Worm (Caenorhabditis elegans) whole organism, L4 larva: ENCODE measurements around the gene F49H6.15.

ENCODE experiments used
- F10B5.3 ChIP-seq: sonication (generic microtip); optimal IDR thresholded peaks from 2 replicates; lab custom pipeline; 2016; ENCODE audit warnings: mild to moderate bottlenecking, missing genetic modification characterization, missing compliant biosample characterization
- F26F4.8 ChIP-seq: fragments of 200-800 bp; sonication (Bioruptor generic); conservative IDR thresholded peaks from 2 replicates; pipeline ENCODE4 v1.3.6; 2022; ENCODE audit warnings: missing genetic modification characterization, missing compliant biosample characterization
- F37D6.2 ChIP-seq: sonication (generic microtip); optimal IDR thresholded peaks from 2 replicates; lab custom pipeline; 2016; ENCODE audit warnings: mild to moderate bottlenecking, missing genetic modification characterization, missing compliant biosample characterization
- R02D3.7 ChIP-seq: fragments of 150-350 bp; sonication (generic microtip); optimal IDR thresholded peaks from 3 replicates; lab custom pipeline; 2014; ENCODE audit warnings: missing biosample characterization, missing genetic modification characterization
- ZK546.5 ChIP-seq, 2 experiments: sonication (generic microtip); optimal IDR thresholded peaks; 2 replicates each; lab custom pipeline; 2017; ENCODE audit warnings: missing biosample characterization in 2 of 2, missing genetic modification characterization in 2 of 2
- aha-1 ChIP-seq: fragments of 150-350 bp; peaks from one replicate; lab custom pipeline; 2014; ENCODE audit warnings: missing biosample characterization, missing genetic modification characterization
- ceh-20 ChIP-seq: fragments of 200-800 bp; sonication (Bioruptor generic); IDR thresholded peaks from 2 replicates; pipeline ENCODE4 v1.3.6; 2022; ENCODE audit warnings: missing genetic modification reagents, missing genetic modification characterization, missing compliant biosample characterization
- ceh-32 ChIP-seq: sonication (generic microtip); optimal IDR thresholded peaks from 2 replicates; lab custom pipeline; 2016; ENCODE audit warnings: mild to moderate bottlenecking, missing genetic modification characterization, missing compliant biosample characterization; ENCODE audit not compliant: poor library complexity
- daf-12 ChIP-seq: fragments of 150-350 bp; optimal IDR thresholded peaks from 2 replicates; lab custom pipeline; 2014; ENCODE audit warnings: missing biosample characterization, missing genetic modification reagents, missing genetic modification characterization
- dmd-6 ChIP-seq: fragments of 200-800 bp; sonication (Bioruptor generic); IDR thresholded peaks from 2 replicates; pipeline ENCODE4 v1.3.6; 2022; ENCODE audit warnings: missing genetic modification reagents, missing genetic modification characterization, missing compliant biosample characterization
- dpl-1 ChIP-seq: fragments of 150-350 bp; optimal IDR thresholded peaks from 2 replicates; lab custom pipeline; 2014; ENCODE audit warnings: missing biosample characterization, missing genetic modification reagents, missing genetic modification characterization
- egl-43 ChIP-seq: fragments of 200-800 bp; sonication (Bioruptor generic); IDR thresholded peaks from 2 replicates; pipeline ENCODE4 v1.3.6; 2022; ENCODE audit warnings: missing genetic modification reagents, missing genetic modification characterization, missing compliant biosample characterization
- gei-8 ChIP-seq: fragments of 200-800 bp; sonication (Bioruptor generic); optimal IDR thresholded peaks from 2 replicates; lab custom pipeline; 2018; ENCODE audit warnings: mild to moderate bottlenecking, missing genetic modification characterization, missing compliant biosample characterization
- hif-1 ChIP-seq, 2 experiments: sonication (generic microtip); optimal IDR thresholded peaks; 2 replicates each; lab custom pipeline; 2016 to 2017; ENCODE audit warnings: missing compliant biosample characterization in 2 of 2, missing genetic modification characterization in 2 of 2, missing genetic modification reagents in 2 of 2, missing genotype in 2 of 2, mild to moderate bottlenecking in 1 of 2
- lin-38 ChIP-seq: fragments of 200-800 bp; sonication (Bioruptor generic); IDR thresholded peaks from 2 replicates; pipeline ENCODE4 v1.3.6; 2022; ENCODE audit warnings: missing genetic modification reagents, missing genetic modification characterization, missing compliant biosample characterization
- madf-5 ChIP-seq, 2 experiments: fragments of 200-800 bp; sonication (Bioruptor generic); IDR thresholded peaks; 2 replicates each; pipeline ENCODE4 v1.3.6; 2022; ENCODE audit warnings: missing compliant biosample characterization in 2 of 2, missing genetic modification characterization in 2 of 2
- mdl-1 ChIP-seq, 2 experiments: fragments of 150-350 bp in 1 of 2; sonication (generic microtip) in 1 of 2; optimal IDR thresholded peaks; 2 replicates each; lab custom pipeline; 2014 to 2017; ENCODE audit warnings: missing biosample characterization in 2 of 2, missing genetic modification characterization in 2 of 2
- mdt-29 ChIP-seq: fragments of 200-800 bp; sonication (Bioruptor generic); IDR thresholded peaks from 2 replicates; pipeline ENCODE4 v1.3.6; 2022; ENCODE audit warnings: missing genetic modification reagents, missing genetic modification characterization, missing compliant biosample characterization
- mep-1 ChIP-seq: fragments of 150-350 bp; sonication (generic microtip); optimal IDR thresholded peaks from 3 replicates; lab custom pipeline; 2014; ENCODE audit warnings: missing biosample characterization, missing genetic modification characterization
- mxl-2 ChIP-seq: fragments of 200-800 bp; sonication (Bioruptor generic); conservative IDR thresholded peaks from 2 replicates; pipeline ENCODE4 v1.3.6; 2022; ENCODE audit warnings: missing genetic modification reagents, missing genetic modification characterization, missing compliant biosample characterization
- mxl-3 ChIP-seq: fragments of 200-800 bp; sonication (Bioruptor generic); optimal IDR thresholded peaks from 2 replicates; lab custom pipeline; 2018; ENCODE audit warnings: mild to moderate bottlenecking, missing genetic modification characterization, missing compliant biosample characterization
- nhr-10 ChIP-seq: fragments of 150-350 bp; optimal IDR thresholded peaks from 2 replicates; lab custom pipeline; 2014; ENCODE audit warnings: missing biosample characterization, missing genetic modification characterization
- nhr-111 ChIP-seq: fragments of 200-800 bp; sonication (Bioruptor generic); optimal IDR thresholded peaks from 2 replicates; lab custom pipeline; 2018; ENCODE audit warnings: mild to moderate bottlenecking, missing genetic modification characterization, missing compliant biosample characterization
- nhr-28 ChIP-seq: fragments of 150-350 bp; optimal IDR thresholded peaks from 2 replicates; lab custom pipeline; 2014; ENCODE audit warnings: missing biosample characterization, missing genetic modification characterization
- nhr-42 ChIP-seq: fragments of 200-800 bp; sonication (Bioruptor generic); IDR thresholded peaks from 2 replicates; pipeline ENCODE4 v1.3.6; 2022; ENCODE audit warnings: missing genetic modification characterization, missing compliant biosample characterization
- php-3 ChIP-seq: fragments of 200-800 bp; sonication (Bioruptor generic); IDR thresholded peaks from 2 replicates; pipeline ENCODE4 v1.3.6; 2022; ENCODE audit warnings: missing genetic modification reagents, missing genetic modification characterization, missing compliant biosample characterization
- rbr-2 ChIP-seq: sonication (generic microtip); optimal IDR thresholded peaks from 2 replicates; lab custom pipeline; 2016; ENCODE audit warnings: missing genotype, missing genetic modification characterization, missing compliant biosample characterization
- set-16 ChIP-seq: fragments of 200-800 bp; sonication (Bioruptor generic); IDR thresholded peaks from 2 replicates; pipeline ENCODE4 v1.3.6; 2022; ENCODE audit warnings: missing genetic modification reagents, missing genetic modification characterization, missing compliant biosample characterization
- zag-1 ChIP-seq: fragments of 150-350 bp; optimal IDR thresholded peaks from 2 replicates; lab custom pipeline; 2014; ENCODE audit warnings: missing biosample characterization, missing genetic modification characterization
- zfp-3 ChIP-seq: fragments of 200-800 bp; sonication (Bioruptor generic); conservative IDR thresholded peaks from 2 replicates; pipeline ENCODE4 v1.3.6; 2022; ENCODE audit warnings: missing genetic modification reagents, missing genetic modification characterization, missing compliant biosample characterization
- ztf-7 ChIP-seq: fragments of 150-350 bp; optimal IDR thresholded peaks from 2 replicates; lab custom pipeline; 2014; ENCODE audit warnings: missing biosample characterization, missing genetic modification characterization

Gene F49H6.15

ce11 chrV:17042263-17042662, 16.1 kb upstream of the F49H6.15 start, which contains the start of gene hpo-33:
hpo-33 (plus strand) TSS chrV:17042563.
- TF ChIP-seq dpl-1 (no peak), rbr-2 (no peak), F26F4.8 (GFP tag; lab: Robert Waterston, UW) (no peak), ceh-32 (tag; lab: Kevin White, UChicago) (no peak), nhr-10 (tag; lab: Kevin White, UChicago) (no peak), ztf-7 (no peak), hif-1 (tag; optimal IDR thresholded peaks at IDR 0.05; lab: Kevin White, UChicago) (no peak), zag-1 (tag; lab: Kevin White, UChicago) (no peak), ZK546.5 (tag; optimal IDR thresholded peaks at IDR 0.05; lab: Kevin White, UChicago) (no peak), F37D6.2 (tag; lab: Kevin White, UChicago) (no peak), mxl-2 (GFP tag; lab: Robert Waterston, UW) (no peak)

ce11 chrV:17035850-17036249, 9.7 kb upstream of the F49H6.15 start, which contains the start of gene srz-94:
srz-94 (minus strand) TSS chrV:17035950.
- TF ChIP-seq nhr-10 (tag; lab: Kevin White, UChicago) (no peak), mdt-29 (GFP tag; lab: Robert Waterston, UW) (no peak), hif-1 (tag; optimal IDR thresholded peaks at IDR 0.05; lab: Kevin White, UChicago) (no peak), mxl-3 (GFP tag; lab: Kevin White, UChicago) (no peak), ceh-32 (tag; lab: Kevin White, UChicago) (no peak), daf-12 (tag; lab: Kevin White, UChicago) (no peak)

ce11 chrV:17030430-17030829, 4.2 kb upstream of the F49H6.15 start:
- TF ChIP-seq ceh-20 (GFP tag; lab: Robert Waterston, UW) (no peak), lin-38 (GFP tag; lab: Robert Waterston, UW) (no peak), madf-5 (GFP tag; IDR thresholded peaks at IDR 0.05; lab: Robert Waterston, UW) (no peak), zfp-3 (no peak)

ce11 chrV:17022613-17023322, 3.4 kb downstream of the F49H6.15 start, which contains the start of the genes F49H6.8 and F49H6.5:
F49H6.8 (minus strand) TSS chrV:17022663.
F49H6.5 (plus strand) TSS chrV:17023241.
- TF ChIP-seq mep-1 (no peak), F10B5.3 (tag; lab: Kevin White, UChicago) (no peak), nhr-28 (tag; lab: Kevin White, UChicago) (peak; percentile 64), nhr-111 (no peak), mdl-1 (tag; optimal IDR thresholded peaks at IDR 0.05; lab: Kevin White, UChicago) (no peak), aha-1 (tag; lab: Kevin White, UChicago) (no peak), nhr-42 (GFP tag; lab: Robert Waterston, UW) (no peak), mxl-3 (GFP tag; lab: Kevin White, UChicago) (no peak), gei-8 (GFP tag; lab: Kevin White, UChicago) (no peak), R02D3.7 (no peak), dmd-6 (GFP tag; lab: Robert Waterston, UW) (peak; percentile 52), php-3 (GFP tag; lab: Robert Waterston, UW) (peak; percentile 67; the same call in 1 of the 2 replicates)

- TF ChIP-seq egl-43 (GFP tag; lab: Robert Waterston, UW), result 0 out of 2 replicates have a peak, but pooled peaks have one; percentile 34
- TF ChIP-seq set-16 (GFP tag; lab: Robert Waterston, UW), result peak; percentile 92
- TF ChIP-seq nhr-42 (GFP tag; lab: Robert Waterston, UW), result peak; percentile 36; the same call in 1 of the 2 replicates
These were observed 4.1 kb downstream of the F49H6.15 start for ce11 chrV:17022100-17022499.
